Worm (Caenorhabditis elegans): ENCODE results near the gene his-41.

The his-41 gene

DNA sequence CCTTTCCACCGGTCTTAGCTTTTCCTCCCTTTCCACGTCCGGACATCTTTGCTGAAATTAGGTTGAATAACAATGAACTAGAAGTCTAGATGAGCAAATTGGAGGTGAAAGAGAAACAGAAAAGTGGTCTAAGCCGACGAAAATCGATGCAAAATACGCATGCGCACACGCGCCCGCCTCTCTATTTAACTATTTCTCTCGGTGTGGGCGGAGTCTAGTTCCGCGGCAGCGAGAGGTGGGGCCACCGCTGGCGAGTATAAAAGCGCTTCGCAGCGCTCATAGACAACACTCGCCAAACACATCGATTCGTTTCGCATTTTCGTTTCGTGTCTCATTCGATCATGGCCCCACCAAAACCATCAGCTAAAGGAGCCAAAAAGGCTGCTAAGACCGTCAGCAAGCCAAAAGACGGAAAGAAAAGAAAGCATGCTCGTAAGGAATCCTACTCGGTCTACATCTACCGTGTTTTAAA, at the start of gene his-41, which contains the start of gene his-35:
TSS of gene his-41 (plus strand) at position 299 of the 472 bp plus-strand sequence.
TSS of gene his-35 (minus strand) at position 51 of the 472 bp plus-strand sequence.
- TF ChIP-seq unc-62 (GFP tag; optimal IDR thresholded peaks at IDR 0.05), result no peak

ce11 chrV:9496742-9497141, 48.6 kb upstream of the his-41 start, which contains the start of gene gsnl-1:
Gene gsnl-1, plus strand, starts transcription at chrV:9497042.
- no peak for TF ChIP-seq unc-62 (GFP tag; optimal IDR thresholded peaks at IDR 0.05)

ce11 chrV:9499295-9499694, 46.0 kb upstream of the his-41 start:
- no peak for TF ChIP-seq unc-62 (GFP tag; optimal IDR thresholded peaks at IDR 0.05)

- no peak for TF ChIP-seq unc-62 (GFP tag; optimal IDR thresholded peaks at IDR 0.05)
Measured at ce11 chrV:9500826-9501451, 44.4 kb upstream of the his-41 start, which contains the start of gene swt-5. Gene swt-5, plus strand, starts transcription at chrV:9501401.

DNA sequence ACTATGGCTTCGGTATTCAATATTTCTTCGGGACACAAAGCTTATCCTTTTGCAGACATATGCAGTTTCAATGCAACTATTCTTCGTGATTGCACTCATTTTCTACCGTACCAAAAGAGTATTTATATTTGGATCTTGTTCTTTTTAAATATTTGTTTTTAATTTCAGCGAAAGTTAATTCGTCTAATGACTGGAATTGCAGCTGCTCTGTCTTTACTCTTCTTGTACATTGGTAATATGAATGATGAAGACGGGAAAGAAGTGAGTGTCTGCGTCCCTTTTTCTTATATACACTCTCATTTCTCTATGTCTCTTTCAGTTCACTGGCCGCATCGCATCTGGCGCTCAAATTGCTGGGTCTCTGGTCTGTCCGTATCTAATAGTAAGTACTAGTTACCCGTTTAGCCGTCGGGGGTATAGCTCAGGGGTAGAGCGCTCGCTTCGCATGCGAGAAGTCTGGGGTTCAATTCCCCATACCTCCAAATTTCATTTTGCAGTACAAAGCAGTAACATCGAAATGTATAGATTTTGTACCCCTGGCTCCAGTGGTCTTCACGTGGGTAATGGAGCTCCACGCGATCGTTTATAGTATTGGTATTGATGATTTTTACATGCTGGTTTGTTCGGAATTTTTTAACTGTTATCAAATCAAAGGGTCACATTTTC, 42.1 kb upstream of the his-41 start:
- TF ChIP-seq unc-62 (GFP tag; optimal IDR thresholded peaks at IDR 0.05), result no peak

ce11 chrV:9504474-9504960, 40.8 kb upstream of the his-41 start, which contains the start of gene haao-1:
Gene haao-1, plus strand, starts transcription at chrV:9504910.
- no peak for TF ChIP-seq unc-62 (GFP tag; optimal IDR thresholded peaks at IDR 0.05)

ce11 chrV:9506931-9507330, 38.4 kb upstream of the his-41 start:
- TF ChIP-seq unc-62 (GFP tag; optimal IDR thresholded peaks at IDR 0.05), result no peak

ce11 chrV:9507742-9508141, 37.6 kb upstream of the his-41 start, which contains the start of gene acs-14:
Gene acs-14, plus strand, starts transcription at chrV:9508132.
- no peak for TF ChIP-seq unc-62 (GFP tag; optimal IDR thresholded peaks at IDR 0.05)

DNA sequence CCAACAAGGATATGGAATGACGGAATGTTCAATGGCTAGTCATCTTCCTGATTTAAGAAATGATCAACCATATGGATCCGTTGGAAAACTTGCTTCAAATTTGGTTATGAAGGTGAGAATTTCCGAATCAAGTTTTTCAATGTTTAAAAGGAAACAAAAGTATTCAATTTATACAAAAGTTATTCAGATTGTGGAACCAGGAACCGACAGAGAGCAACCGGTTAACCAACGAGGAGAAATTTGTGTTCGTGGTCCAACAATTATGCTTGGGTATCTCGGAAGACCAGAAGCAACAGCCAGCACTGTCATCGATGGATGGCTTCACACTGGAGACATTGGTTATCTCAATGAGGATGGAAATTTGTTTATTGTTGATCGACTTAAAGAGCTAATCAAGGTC, 35.7 kb upstream of the his-41 start:
- TF ChIP-seq unc-62 (GFP tag; optimal IDR thresholded peaks at IDR 0.05), result no peak

DNA sequence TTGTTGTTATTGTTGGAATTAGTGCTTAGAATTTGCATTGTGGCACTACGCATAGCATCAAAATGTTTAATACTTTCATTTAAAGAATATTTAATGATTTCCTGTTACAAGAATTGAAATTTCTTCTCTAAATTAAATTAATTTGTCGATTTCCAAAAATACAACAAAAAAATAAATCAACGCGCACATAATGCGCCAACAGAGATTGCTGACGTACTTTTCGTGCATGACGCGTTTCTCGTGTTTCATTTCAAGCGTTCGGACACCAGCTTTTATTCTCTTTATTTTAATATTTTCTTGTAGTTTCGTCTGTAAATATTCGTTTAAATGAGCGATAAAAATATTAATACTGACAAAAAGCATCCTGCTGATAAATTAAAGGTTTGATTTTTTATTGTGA, 31.7 kb upstream of the his-41 start, which contains the start of gene eif-2Bdelta:
TSS of gene eif-2Bdelta (plus strand) at position 235 of the 400 bp plus-strand sequence.
- no peak for TF ChIP-seq unc-62 (GFP tag; optimal IDR thresholded peaks at IDR 0.05)

ce11 chrV:9516280-9516679, 29.1 kb upstream of the his-41 start:
- no peak for TF ChIP-seq unc-62 (GFP tag; optimal IDR thresholded peaks at IDR 0.05)

- no peak for TF ChIP-seq unc-62 (GFP tag; optimal IDR thresholded peaks at IDR 0.05)
Measured at ce11 chrV:9518832-9519231, 26.5 kb upstream of the his-41 start, which contains the start of gene C50F4.8. Gene C50F4.8, minus strand, starts transcription at chrV:9518859.

ce11 chrV:9521697-9522096, 23.6 kb upstream of the his-41 start:
- no peak for TF ChIP-seq unc-62 (GFP tag; optimal IDR thresholded peaks at IDR 0.05)

DNA sequence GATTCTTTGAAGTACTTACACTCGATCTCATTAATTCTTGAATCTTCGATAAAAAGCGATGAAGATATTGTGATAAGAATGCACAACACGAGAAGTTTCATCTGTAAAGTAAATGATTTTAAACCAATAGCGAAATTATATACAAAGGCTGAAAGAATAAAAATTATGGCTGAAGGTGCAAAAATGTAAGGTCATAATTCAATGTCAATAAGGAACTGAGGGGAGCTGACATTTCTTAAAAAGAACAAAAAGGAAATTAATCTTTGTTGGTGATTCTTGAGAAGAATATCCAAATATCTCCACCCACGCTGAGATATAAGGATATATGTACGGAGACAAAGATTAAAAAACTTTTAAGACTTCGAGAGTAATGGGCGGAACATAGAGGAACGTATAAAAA, 21.2 kb upstream of the his-41 start, which contains the start of gene C50F4.9:
TSS of gene C50F4.9 (minus strand) at position 101 of the 400 bp plus-strand sequence.
- no peak for TF ChIP-seq unc-62 (GFP tag; optimal IDR thresholded peaks at IDR 0.05)

ce11 chrV:9526470-9526869, 18.9 kb upstream of the his-41 start, which contains the start of gene C50F4.1:
Gene C50F4.1, plus strand, starts transcription at chrV:9526793.
- TF ChIP-seq unc-62 (GFP tag; optimal IDR thresholded peaks at IDR 0.05), result no peak

DNA sequence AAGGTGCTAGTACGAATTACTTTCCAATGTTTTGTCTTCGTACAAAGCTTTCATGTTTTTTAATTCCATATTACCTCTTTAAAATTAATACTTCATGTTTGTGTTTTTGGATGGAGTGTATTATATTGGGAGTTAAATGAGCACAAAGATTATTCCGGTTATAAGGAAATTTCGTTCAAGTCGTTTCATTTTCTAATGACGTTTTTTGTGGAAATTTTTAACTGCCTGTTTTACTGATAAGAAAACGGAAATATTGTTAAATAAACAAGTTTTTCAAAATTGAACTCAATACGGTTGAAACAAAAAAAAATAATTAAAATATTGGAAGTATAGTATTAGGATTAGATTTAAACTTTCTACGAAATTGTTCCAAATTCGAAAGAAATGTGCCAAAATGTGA, 18.0 kb upstream of the his-41 start:
- no peak for TF ChIP-seq unc-62 (GFP tag; optimal IDR thresholded peaks at IDR 0.05)
